Worm (Caenorhabditis elegans): Measurements from ENCODE around the gene clec-204.

DNA sequence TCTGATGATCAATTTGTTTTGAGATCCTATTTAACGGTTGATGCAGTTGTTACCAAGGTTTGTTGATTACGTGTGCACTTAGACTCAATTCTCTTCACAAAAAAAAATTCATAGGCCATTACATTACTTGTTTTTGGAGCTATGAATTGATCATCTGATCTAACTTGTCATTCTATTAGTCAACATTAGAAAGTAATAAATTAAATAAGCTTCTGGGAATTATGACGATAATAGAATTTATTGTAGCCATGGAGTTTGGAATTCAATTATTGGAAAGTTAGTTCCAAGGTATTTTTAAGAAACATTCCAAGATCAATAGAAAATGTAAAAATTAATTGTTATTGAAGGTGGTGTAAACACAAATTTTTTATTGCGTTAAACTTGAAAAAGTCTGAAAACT, 38.7 kb upstream of the clec-204 start:
- no peak for TF ChIP-seq egl-27 (tag; optimal IDR thresholded peaks at IDR 0.05)
- no peak for TF ChIP-seq mdl-1 (tag; optimal IDR thresholded peaks at IDR 0.05)
- no peak for TF ChIP-seq sma-9 (GFP tag; optimal IDR thresholded peaks at IDR 0.05)
- no peak for TF ChIP-seq sma-9 (tag; optimal IDR thresholded peaks at IDR 0.05)

Data from whole organism, L2 larva.